Worm (Caenorhabditis elegans): ENCODE results near the gene nhr-186.
A peak's percentile ranks its signal among the peaks of the same experiment; 100 is the strongest.

Gene nhr-186

ce11 chrV:3803343-3803742 is 51.4 kb downstream of the nhr-186 start, which contains the start of gene cyp-33C8 (continued):
- TF ChIP-seq ces-1 (GFP tag; optimal IDR thresholded peaks at IDR 0.05) (no peak), ceh-82 (tag; optimal IDR thresholded peaks at IDR 0.05) (peak in 2 of 3 experiments; percentile 46 to 51), unc-62 (GFP tag; optimal IDR thresholded peaks at IDR 0.05) (no peak), nhr-28 (tag; optimal IDR thresholded peaks at IDR 0.05) (no peak), elt-3 (tag; optimal IDR thresholded peaks at IDR 0.05) (no peak), mab-9 (GFP tag; IDR thresholded peaks at IDR 0.05) (no peak), lsy-2 (tag; optimal IDR thresholded peaks at IDR 0.05) (no peak), unc-130 (tag; optimal IDR thresholded peaks at IDR 0.05) (no peak), skn-1 (tag; optimal IDR thresholded peaks at IDR 0.05) (peak; percentile 73), nhr-71 (tag; optimal IDR thresholded peaks at IDR 0.05) (peak; percentile 67), ztf-11 (tag; optimal IDR thresholded peaks at IDR 0.05) (no peak), fkh-4 (tag; optimal IDR thresholded peaks at IDR 0.05; ENCODE audit: borderline replicate concordance) (no peak), ceh-63 (GFP tag; optimal IDR thresholded peaks at IDR 0.05) (no peak), pag-3 (tag; optimal IDR thresholded peaks at IDR 0.05; ENCODE audit: borderline replicate concordance, insufficient read depth) (no peak), lin-14 (GFP tag; optimal IDR thresholded peaks at IDR 0.05) (peak; percentile 66), sup-37 (GFP tag; optimal IDR thresholded peaks at IDR 0.05) (no peak), lir-3 (tag; optimal IDR thresholded peaks at IDR 0.05; ENCODE audit: poor library complexity) (no peak), ztf-4 (tag; optimal IDR thresholded peaks at IDR 0.05) (no peak), ceh-8 (GFP tag; optimal IDR thresholded peaks at IDR 0.05) (no peak)

Data from whole organism, L1 larva.